Worm (Caenorhabditis elegans) whole organism, L3 larva: ENCODE measurements around the gene K08F8.7.

ENCODE experiments used
- R02D3.7 ChIP-seq: fragments of 150-350 bp; optimal IDR thresholded peaks from 2 replicates; lab custom pipeline; 2014; ENCODE audit warnings: missing biosample characterization, missing genetic modification characterization
- ZK546.5 ChIP-seq: sonication (generic microtip); optimal IDR thresholded peaks from 2 replicates; lab custom pipeline; 2017; ENCODE audit warnings: missing biosample characterization, missing genetic modification characterization
- aly-2 ChIP-seq: fragments of 150-350 bp; optimal IDR thresholded peaks from 2 replicates; lab custom pipeline; 2014; ENCODE audit warnings: missing biosample characterization, missing genetic modification characterization
- ama-1 ChIP-seq: fragments of 150-350 bp; optimal IDR thresholded peaks from 2 replicates; lab custom pipeline; 2018
- ceh-16 ChIP-seq: sonication (generic microtip); optimal IDR thresholded peaks from 2 replicates; lab custom pipeline; 2017; ENCODE audit warnings: missing biosample characterization, missing genetic modification characterization
- ceh-28 ChIP-seq: fragments of 150-350 bp; optimal IDR thresholded peaks from 2 replicates; lab custom pipeline; 2014; ENCODE audit warnings: missing biosample characterization, missing genetic modification reagents, missing genetic modification characterization
- ceh-82 ChIP-seq: fragments of 150-350 bp; optimal IDR thresholded peaks from 2 replicates; lab custom pipeline; 2014; ENCODE audit warnings: missing biosample characterization, missing genetic modification characterization
- ceh-9 ChIP-seq: sonication (generic microtip); optimal IDR thresholded peaks from 2 replicates; lab custom pipeline; 2018; ENCODE audit warnings: missing biosample characterization, missing genetic modification characterization
- daf-12 ChIP-seq: fragments of 150-350 bp; optimal IDR thresholded peaks from 2 replicates; lab custom pipeline; 2014; ENCODE audit warnings: missing biosample characterization, missing genetic modification reagents, missing genetic modification characterization
- egl-27 ChIP-seq: sonication (generic microtip); optimal IDR thresholded peaks from 4 replicates; lab custom pipeline; 2017; ENCODE audit warnings: missing biosample characterization, missing genetic modification reagents, missing genetic modification characterization
- elt-1 ChIP-seq: fragments of 150-350 bp; optimal IDR thresholded peaks from 2 replicates; lab custom pipeline; 2014; ENCODE audit warnings: missing biosample characterization, missing genetic modification characterization
- elt-2 ChIP-seq: sonication (generic microtip); optimal IDR thresholded peaks from 2 replicates; lab custom pipeline; 2016; ENCODE audit warnings: missing genetic modification reagents, mild to moderate bottlenecking, missing genetic modification characterization, missing compliant biosample characterization
- elt-3 ChIP-seq, 3 experiments: fragments of 150-350 bp in 1 of 3; sonication (generic microtip) in 2 of 3; optimal IDR thresholded peaks; 2 replicates in 2 of 3; 4 replicates in 1 of 3; lab custom pipeline; 2014 to 2017; ENCODE audit warnings: missing biosample characterization in 3 of 3, missing genetic modification characterization in 3 of 3
- eor-1 ChIP-seq, 2 experiments: fragments of 150-350 bp; optimal IDR thresholded peaks; 2 replicates each; lab custom pipeline; 2014 to 2018; ENCODE audit warnings: missing biosample characterization in 2 of 2, missing genetic modification characterization in 2 of 2
- hmg-11 ChIP-seq: sonication (generic microtip); optimal IDR thresholded peaks from 2 replicates; lab custom pipeline; 2016; ENCODE audit warnings: missing genetic modification characterization, missing compliant biosample characterization
- jun-1 ChIP-seq: fragments of 150-350 bp; optimal IDR thresholded peaks from 2 replicates; lab custom pipeline; 2014; ENCODE audit warnings: missing biosample characterization, missing genetic modification reagents, missing genetic modification characterization
- lin-15B ChIP-seq: fragments of 150-350 bp; optimal IDR thresholded peaks from 2 replicates; lab custom pipeline; 2014; ENCODE audit warnings: missing biosample characterization, missing genetic modification characterization
- lin-39 ChIP-seq: fragments of 150-350 bp; optimal IDR thresholded peaks from 2 replicates; lab custom pipeline; 2018; ENCODE audit warnings: missing biosample characterization, missing genetic modification reagents, missing genetic modification characterization
- lsy-12 ChIP-seq: sonication (generic microtip); optimal IDR thresholded peaks from 2 replicates; lab custom pipeline; 2016; ENCODE audit warnings: mild to moderate bottlenecking, missing genetic modification characterization, missing compliant biosample characterization
- mml-1 ChIP-seq: fragments of 150-350 bp; sonication (generic microtip); optimal IDR thresholded peaks from 3 replicates; lab custom pipeline; 2014; ENCODE audit warnings: missing biosample characterization, missing genetic modification characterization
- nfya-1 ChIP-seq: sonication (generic microtip); optimal IDR thresholded peaks from 2 replicates; lab custom pipeline; 2017; ENCODE audit warnings: missing genetic modification characterization, mild to moderate bottlenecking, missing compliant biosample characterization, antibody characterized with exemption, moderate library complexity; ENCODE audit not compliant: insufficient read depth
- nhr-11 ChIP-seq: fragments of 150-350 bp; optimal IDR thresholded peaks from 2 replicates; lab custom pipeline; 2014; ENCODE audit warnings: missing biosample characterization, missing genetic modification characterization
- nhr-23 ChIP-seq: fragments of 150-350 bp; optimal IDR thresholded peaks from 2 replicates; lab custom pipeline; 2014; ENCODE audit warnings: missing biosample characterization, missing genetic modification reagents, missing genetic modification characterization
- nhr-237 ChIP-seq: fragments of 150-350 bp; optimal IDR thresholded peaks from 2 replicates; lab custom pipeline; 2014; ENCODE audit warnings: missing biosample characterization, missing genetic modification characterization
- nhr-25 ChIP-seq: sonication (generic microtip); optimal IDR thresholded peaks from 2 replicates; lab custom pipeline; 2017; ENCODE audit warnings: missing biosample characterization, missing genetic modification characterization
- nhr-28 ChIP-seq: fragments of 150-350 bp; optimal IDR thresholded peaks from 2 replicates; lab custom pipeline; 2014; ENCODE audit warnings: missing biosample characterization, missing genetic modification characterization
- nhr-43 ChIP-seq: sonication (generic microtip); optimal IDR thresholded peaks from 2 replicates; lab custom pipeline; 2016; ENCODE audit warnings: mild to moderate bottlenecking, missing genetic modification characterization, missing compliant biosample characterization; ENCODE audit not compliant: poor library complexity, severe bottlenecking
- nhr-67 ChIP-seq: fragments of 150-350 bp; optimal IDR thresholded peaks from 2 replicates; lab custom pipeline; 2014; ENCODE audit warnings: missing biosample characterization, missing genetic modification characterization
- nhr-77 ChIP-seq: fragments of 150-350 bp; optimal IDR thresholded peaks from 2 replicates; lab custom pipeline; 2014; ENCODE audit warnings: missing biosample characterization, missing genetic modification characterization
- pha-4 ChIP-seq: fragments of 150-350 bp; optimal IDR thresholded peaks from 2 replicates; lab custom pipeline; 2014; ENCODE audit warnings: missing biosample characterization, missing genetic modification reagents, missing genetic modification characterization
- pqm-1 ChIP-seq: fragments of 150-350 bp; optimal IDR thresholded peaks from 2 replicates; lab custom pipeline; 2017; ENCODE audit warnings: missing biosample characterization, missing genetic modification characterization, inconsistent platforms
- sea-2 ChIP-seq: fragments of 150-350 bp; sonication (generic microtip); optimal IDR thresholded peaks from 4 replicates; lab custom pipeline; 2014; ENCODE audit warnings: missing biosample characterization, missing genetic modification reagents, missing genetic modification characterization
- snpc-4 ChIP-seq: fragments of 150-350 bp; optimal IDR thresholded peaks from 2 replicates; lab custom pipeline; 2014; ENCODE audit warnings: missing biosample characterization, missing genetic modification characterization
- tbx-2 ChIP-seq: sonication (generic microtip); optimal IDR thresholded peaks from 2 replicates; lab custom pipeline; 2016; ENCODE audit warnings: mild to moderate bottlenecking, missing genetic modification characterization, missing compliant biosample characterization
- unc-39 ChIP-seq: sonication (generic microtip); optimal IDR thresholded peaks from 4 replicates; lab custom pipeline; 2017; ENCODE audit warnings: missing biosample characterization, missing genetic modification characterization
- ztf-11 ChIP-seq: fragments of 150-350 bp; optimal IDR thresholded peaks from 2 replicates; lab custom pipeline; 2014; ENCODE audit warnings: missing biosample characterization, missing genetic modification characterization
- ztf-4 ChIP-seq: fragments of 150-350 bp; optimal IDR thresholded peaks from 2 replicates; lab custom pipeline; 2014; ENCODE audit warnings: missing biosample characterization, missing genetic modification characterization

Gene K08F8.7

DNA sequence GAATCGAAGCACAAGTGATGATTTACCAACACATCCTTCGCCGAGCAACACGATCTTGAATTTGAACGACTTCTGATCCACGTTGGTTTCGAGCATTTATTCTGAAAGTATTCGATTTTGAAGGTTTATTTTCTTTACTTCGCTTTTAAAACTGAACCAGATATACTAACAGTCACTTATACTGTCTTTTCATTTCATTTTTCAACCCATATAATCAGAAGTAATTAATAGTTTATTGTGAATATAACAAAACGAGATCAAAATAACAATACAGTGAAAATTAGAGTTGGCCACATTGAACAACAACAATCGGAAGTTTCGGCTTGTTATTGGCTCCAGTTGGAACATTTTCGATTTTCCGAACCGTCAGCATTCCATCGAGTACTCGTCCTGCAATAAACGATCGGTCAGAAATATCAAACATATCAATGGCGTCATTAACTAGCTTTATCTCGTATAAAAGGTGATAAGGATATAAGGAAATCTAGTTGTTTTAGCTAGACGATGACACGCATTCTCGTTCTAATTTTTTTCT lies 40.2 kb downstream of the K08F8.7 start, which contains the start of the genes rab-21 and T01B7.13:
Gene rab-21, minus strand, starts transcription at position 101 of the 535 bp plus-strand sequence.
Gene T01B7.13, plus strand, starts transcription at position 485 of the 535 bp plus-strand sequence.
- TF ChIP-seq aly-2 (tag; lab: Kevin White, UChicago) (no peak), nhr-77 (tag; lab: Kevin White, UChicago) (no peak), elt-3 (tag; optimal IDR thresholded peaks at IDR 0.05; lab: Kevin White, UChicago) (no peak), ceh-16 (tag; lab: Kevin White, UChicago) (no peak), nhr-237 (no peak), ama-1 (lab: Kevin White, UChicago) (no peak), unc-39 (no peak), lsy-12 (tag; lab: Kevin White, UChicago) (no peak), nhr-23 (tag; lab: Kevin White, UChicago) (no peak), ceh-9 (no peak), hmg-11 (tag; lab: Kevin White, UChicago) (no peak), pha-4 (tag; lab: Kevin White, UChicago) (no peak), ZK546.5 (no peak), nhr-25 (tag; lab: Kevin White, UChicago) (no peak), ztf-4 (no peak), ztf-11 (tag; lab: Kevin White, UChicago) (no peak), snpc-4 (tag; lab: Kevin White, UChicago) (no peak), nhr-28 (no peak), sea-2 (GFP tag; lab: Kevin White, UChicago) (no peak), nfya-1 (no peak)

- no peak for TF ChIP-seq lsy-12 (tag; lab: Kevin White, UChicago)
- no peak for TF ChIP-seq lin-39 (tag; lab: Kevin White, UChicago)
- no peak for TF ChIP-seq ceh-82 (tag; lab: Kevin White, UChicago)
- no peak for TF ChIP-seq eor-1 (tag; optimal IDR thresholded peaks at IDR 0.05; lab: Kevin White, UChicago)
- TF ChIP-seq nhr-67 (tag; lab: Kevin White, UChicago) = no peak
- no peak for TF ChIP-seq tbx-2 (tag; lab: Kevin White, UChicago)
- no peak for TF ChIP-seq lin-15B (tag; lab: Kevin White, UChicago)
- TF ChIP-seq elt-2 (tag; lab: Kevin White, UChicago) = no peak
- no peak for TF ChIP-seq daf-12
- no peak for TF ChIP-seq nfya-1
- no peak for TF ChIP-seq jun-1 (tag; lab: Kevin White, UChicago)
- TF ChIP-seq ceh-16 (tag; lab: Kevin White, UChicago) = no peak
- TF ChIP-seq nhr-23 (tag; lab: Kevin White, UChicago) = no peak
- TF ChIP-seq elt-1 = no peak
- no peak for TF ChIP-seq hmg-11 (tag; lab: Kevin White, UChicago)
Measured at ce11 chrII:8710317-8710716, 44.9 kb downstream of the K08F8.7 start, which contains the start of gene srg-15. Gene srg-15, minus strand, starts transcription at chrII:8710417.

ce11 chrII:8707024-8707423 lies 48.1 kb downstream of the K08F8.7 start, which contains the start of gene cup-16:
Gene cup-16, plus strand, starts transcription at chrII:8707155.
- peak; percentile 18 for TF ChIP-seq nfya-1
- peak; percentile 19 for TF ChIP-seq elt-2 (tag; lab: Kevin White, UChicago)
- TF ChIP-seq nhr-28 = no peak
- peak; percentile 25 for TF ChIP-seq nhr-11 (tag; lab: Kevin White, UChicago)
- peak; percentile 19 for TF ChIP-seq nhr-43 (tag; lab: Kevin White, UChicago)
- no peak for TF ChIP-seq eor-1 (tag; optimal IDR thresholded peaks at IDR 0.05; lab: Kevin White, UChicago)

ce11 chrII:8704413-8704874 lies 50.7 kb downstream of the K08F8.7 start, which contains the start of gene prx-5:
Gene prx-5, plus strand, starts transcription at chrII:8704824.
- TF ChIP-seq pqm-1 (tag; lab: Kevin White, UChicago) (peak; percentile 50), egl-27 (no peak), daf-12 (no peak), ceh-28 (tag; lab: Kevin White, UChicago) (peak; percentile 43), mml-1 (tag; lab: Kevin White, UChicago) (no peak), R02D3.7 (no peak), elt-2 (tag; lab: Kevin White, UChicago) (peak; percentile 67), elt-3 (tag; optimal IDR thresholded peaks at IDR 0.05; lab: Kevin White, UChicago) (no peak)
